Worm (Caenorhabditis elegans) whole organism, L1 larva: ENCODE results near the gene Y45F10B.9.

ENCODE experiments used
- C04F5.9 ChIP-seq: sonication (generic microtip); optimal IDR thresholded peaks from 2 replicates; lab custom pipeline; 2016; ENCODE audit warnings: missing genetic modification characterization, missing compliant biosample characterization
- F16B12.6 ChIP-seq: fragments of 150-350 bp; optimal IDR thresholded peaks from 2 replicates; lab custom pipeline; 2014; ENCODE audit warnings: missing biosample characterization, missing genetic modification characterization
- aha-1 ChIP-seq: fragments of 150-350 bp; optimal IDR thresholded peaks from 2 replicates; lab custom pipeline; 2014; ENCODE audit warnings: missing biosample characterization, missing genetic modification characterization
- ceh-8 ChIP-seq: fragments of 200-800 bp; sonication (Bioruptor generic); optimal IDR thresholded peaks from 2 replicates; lab custom pipeline; 2018; ENCODE audit warnings: mild to moderate bottlenecking, missing genetic modification characterization, moderate library complexity, missing compliant biosample characterization
- efl-1 ChIP-seq, 4 experiments: fragments of 150-350 bp; optimal IDR thresholded peaks in 3 of 4; peaks in 1 of 4; 1 replicate in 1 of 4; 2 replicates in 3 of 4; lab custom pipeline; 2014; ENCODE audit warnings: missing biosample characterization in 2 of 4, missing genetic modification characterization in 2 of 4, missing genetic modification reagents in 2 of 4
- efl-3 ChIP-seq: fragments of 200-800 bp; sonication (Bioruptor generic); optimal IDR thresholded peaks from 2 replicates; lab custom pipeline; 2018; ENCODE audit warnings: mild to moderate bottlenecking, missing genetic modification characterization, missing compliant biosample characterization
- egl-13 ChIP-seq: sonication (generic microtip); optimal IDR thresholded peaks from 2 replicates; lab custom pipeline; 2016; ENCODE audit warnings: missing genotype, missing genetic modification reagents, missing genetic modification characterization, missing compliant biosample characterization
- elt-2 ChIP-seq: sonication (generic microtip); optimal IDR thresholded peaks from 2 replicates; lab custom pipeline; 2016; ENCODE audit warnings: missing genetic modification characterization, mild to moderate bottlenecking, inconsistent platforms, missing compliant biosample characterization, missing genetic modification reagents
- elt-3 ChIP-seq, 6 experiments: fragments of 150-350 bp in 1 of 6; sonication (generic microtip); optimal IDR thresholded peaks; 2 replicates each; lab custom pipeline; 2017 to 2018; ENCODE audit warnings: missing biosample characterization in 6 of 6, missing genetic modification characterization in 6 of 6, inconsistent platforms in 1 of 6
- hlh-17 ChIP-seq: fragments of 200-800 bp; sonication (Bioruptor generic); optimal IDR thresholded peaks from 2 replicates; lab custom pipeline; 2018; ENCODE audit warnings: missing genetic modification characterization, mild to moderate bottlenecking, missing compliant biosample characterization, moderate library complexity, borderline replicate concordance
- hlh-4 ChIP-seq: sonication (generic microtip); optimal IDR thresholded peaks from 2 replicates; lab custom pipeline; 2016; ENCODE audit warnings: mild to moderate bottlenecking, missing genetic modification characterization, missing compliant biosample characterization
- lin-13 ChIP-seq: fragments of 150-350 bp; optimal IDR thresholded peaks from 2 replicates; lab custom pipeline; 2014; ENCODE audit warnings: missing biosample characterization, missing genetic modification reagents, missing genetic modification characterization
- lin-14 ChIP-seq: fragments of 200-800 bp; sonication (Bioruptor generic); optimal IDR thresholded peaks from 2 replicates; lab custom pipeline; 2018; ENCODE audit warnings: mild to moderate bottlenecking, missing genetic modification characterization, moderate library complexity, missing compliant biosample characterization
- lin-35 ChIP-seq, 2 experiments: fragments of 150-350 bp; optimal IDR thresholded peaks; 2 replicates each; lab custom pipeline; 2014; ENCODE audit warnings: missing biosample characterization in 2 of 2, missing genetic modification characterization in 2 of 2, missing genetic modification reagents in 2 of 2
- lin-39 ChIP-seq: fragments of 150-350 bp; optimal IDR thresholded peaks from 2 replicates; lab custom pipeline; 2014; ENCODE audit warnings: missing biosample characterization, missing genetic modification reagents, missing genetic modification characterization
- mdl-1 ChIP-seq, 2 experiments: fragments of 150-350 bp; optimal IDR thresholded peaks; 2 replicates each; lab custom pipeline; 2014 to 2017; ENCODE audit warnings: missing biosample characterization in 2 of 2, missing genetic modification characterization in 2 of 2, inconsistent platforms in 1 of 2
- nhr-20 ChIP-seq: sonication (generic microtip); optimal IDR thresholded peaks from 2 replicates; lab custom pipeline; 2016; ENCODE audit warnings: mild to moderate bottlenecking, missing genetic modification characterization, missing compliant biosample characterization
- nhr-237 ChIP-seq: fragments of 150-350 bp; optimal IDR thresholded peaks from 2 replicates; lab custom pipeline; 2014; ENCODE audit warnings: missing biosample characterization, missing genetic modification characterization
- nhr-77 ChIP-seq: fragments of 150-350 bp; optimal IDR thresholded peaks from 2 replicates; lab custom pipeline; 2014; ENCODE audit warnings: missing biosample characterization, missing genetic modification characterization
- nhr-85 ChIP-seq: sonication (generic microtip); peaks from one replicate; lab custom pipeline; 2016; ENCODE audit warnings: missing genetic modification characterization, inconsistent platforms, missing compliant biosample characterization
- pag-3 ChIP-seq: sonication (generic microtip); optimal IDR thresholded peaks from 2 replicates; lab custom pipeline; 2017; ENCODE audit warnings: missing genetic modification characterization, mild to moderate bottlenecking, missing compliant biosample characterization, antibody characterized with exemption, borderline replicate concordance; ENCODE audit not compliant: insufficient read depth
- pax-3 ChIP-seq: fragments of 200-800 bp; sonication (Bioruptor generic); optimal IDR thresholded peaks from 2 replicates; lab custom pipeline; 2018; ENCODE audit warnings: mild to moderate bottlenecking, missing genetic modification characterization, moderate library complexity, missing compliant biosample characterization
- rnt-1 ChIP-seq: sonication (generic microtip); optimal IDR thresholded peaks from 2 replicates; lab custom pipeline; 2016; ENCODE audit warnings: mild to moderate bottlenecking, missing genetic modification characterization, moderate library complexity, missing compliant biosample characterization
- snpc-4 ChIP-seq: fragments of 150-350 bp; optimal IDR thresholded peaks from 2 replicates; lab custom pipeline; 2014; ENCODE audit warnings: missing biosample characterization, missing genetic modification characterization
- snu-23 ChIP-seq: sonication (generic microtip); optimal IDR thresholded peaks from 2 replicates; lab custom pipeline; 2016; ENCODE audit warnings: missing genetic modification characterization, missing compliant biosample characterization
- sox-4 ChIP-seq: sonication (generic microtip); optimal IDR thresholded peaks from 2 replicates; lab custom pipeline; 2016; ENCODE audit warnings: missing genetic modification characterization, missing compliant biosample characterization
- sup-37 ChIP-seq: fragments of 200-800 bp; sonication (Bioruptor generic); optimal IDR thresholded peaks from 2 replicates; lab custom pipeline; 2018; ENCODE audit warnings: mild to moderate bottlenecking, missing genetic modification characterization, missing compliant biosample characterization
- unc-98 ChIP-seq: fragments of 200-800 bp; sonication (Bioruptor generic); IDR thresholded peaks from 2 replicates; pipeline ENCODE4 v1.3.6; 2022; ENCODE audit warnings: missing genetic modification characterization, missing compliant biosample characterization
- zip-4 ChIP-seq: fragments of 200-800 bp; sonication (Bioruptor generic); optimal IDR thresholded peaks from 2 replicates; lab custom pipeline; 2018; ENCODE audit warnings: mild to moderate bottlenecking, missing genetic modification characterization, moderate library complexity, missing compliant biosample characterization

Gene Y45F10B.9

ce11 chrIV:13559020-13559419, 38.7 kb downstream of the Y45F10B.9 start:
- TF ChIP-seq zip-4 (GFP tag; lab: Kevin White, UChicago) (no peak), hlh-17 (GFP tag; lab: Kevin White, UChicago) (no peak), rnt-1 (tag; lab: Kevin White, UChicago) (no peak), nhr-20 (tag; lab: Kevin White, UChicago) (no peak), lin-13 (no peak), nhr-85 (no peak)
- TF ChIP-seq, all 84 proteins: peak for 0

- TF ChIP-seq pax-3 (tag; lab: Kevin White, UChicago) (no peak), mdl-1 (tag; optimal IDR thresholded peaks at IDR 0.05; lab: Kevin White, UChicago) (no peak), lin-14 (GFP tag; lab: Kevin White, UChicago) (peak; percentile 22)
These were observed 40.3 kb downstream of the Y45F10B.9 start for ce11 chrIV:13557393-13557792.

ce11 chrIV:13555508-13555907, 42.2 kb downstream of the Y45F10B.9 start:
- TF ChIP-seq sup-37 (GFP tag; lab: Kevin White, UChicago) (no peak), lin-14 (GFP tag; lab: Kevin White, UChicago) (peak; percentile 58), aha-1 (tag; lab: Kevin White, UChicago) (no peak), lin-35 (GFP tag; optimal IDR thresholded peaks at IDR 0.05; lab: Kevin White, UChicago) (no peak)

- TF ChIP-seq efl-1 (optimal IDR thresholded peaks at IDR 0.05; lab: Kevin White, UChicago) (no peak), efl-1 (GFP tag; optimal IDR thresholded peaks at IDR 0.05 in 1 of 2; lab: Kevin White, UChicago) (peak in 1 of 2 experiments; percentile 76), nhr-77 (tag; lab: Kevin White, UChicago) (no peak)
These were observed 43.4 kb downstream of the Y45F10B.9 start for ce11 chrIV:13554350-13554749.

ce11 chrIV:13549350-13549749, 48.4 kb downstream of the Y45F10B.9 start:
- TF ChIP-seq hlh-4 (tag; lab: Kevin White, UChicago) (peak; percentile 15), aha-1 (tag; lab: Kevin White, UChicago) (no peak)

ce11 chrIV:13548188-13548587, 49.5 kb downstream of the Y45F10B.9 start, which contains the start of gene F52G2.3:
Gene F52G2.3 (minus strand): TSS chrIV:13548230.
- TF ChIP-seq pag-3 (tag; lab: Kevin White, UChicago) (no peak), snu-23 (GFP tag; lab: Kevin White, UChicago) (no peak), sox-4 (tag; lab: Kevin White, UChicago) (no peak), C04F5.9 (tag; lab: Kevin White, UChicago) (no peak), elt-3 (tag; optimal IDR thresholded peaks at IDR 0.05; lab: Kevin White, UChicago) (no peak), F16B12.6 (tag; lab: Kevin White, UChicago) (no peak), hlh-17 (GFP tag; lab: Kevin White, UChicago) (no peak), nhr-85 (no peak), nhr-20 (tag; lab: Kevin White, UChicago) (no peak), nhr-237 (tag; lab: Kevin White, UChicago) (no peak), efl-3 (GFP tag; lab: Kevin White, UChicago) (no peak), elt-2 (tag; lab: Kevin White, UChicago) (no peak), egl-13 (no peak), snpc-4 (tag; lab: Kevin White, UChicago) (no peak), unc-98 (no peak), lin-39 (no peak), ceh-8 (GFP tag; lab: Kevin White, UChicago) (no peak)
